Worm (Caenorhabditis elegans): Measurements from ENCODE around the gene cblc-1.
"Not testable (repeated sequence)": the region's sequence is repeated elsewhere in the genome, so short reads cannot be mapped to it uniquely, and the experiment has no call there.

Gene cblc-1

DNA sequence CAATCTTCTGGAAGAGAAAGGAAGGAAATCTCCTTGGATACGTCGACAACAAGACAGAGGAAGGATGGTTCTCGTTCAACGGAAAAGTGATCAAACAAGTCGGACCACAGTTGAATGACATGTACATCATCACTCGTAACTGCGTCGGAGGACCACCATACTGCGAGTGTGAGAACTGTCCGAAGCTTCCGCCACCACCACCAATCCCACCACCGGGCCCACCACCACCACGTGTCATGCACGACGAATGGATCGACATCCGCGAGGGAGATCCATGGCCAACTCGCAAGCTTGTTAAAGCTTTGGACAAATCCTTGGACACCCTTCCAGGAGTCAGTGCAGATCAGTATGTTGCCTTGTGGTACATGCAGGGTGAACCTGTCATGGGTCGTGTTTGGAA, 9.7 kb downstream of the cblc-1 start:
- no peak for TF ChIP-seq flt-1 (GFP tag; IDR thresholded peaks at IDR 0.05)
- TF ChIP-seq T22C8.4 (GFP tag; IDR thresholded peaks at IDR 0.05), result no peak
- 0 out of 2 replicates have a peak, but pooled peaks have one; percentile 25 for TF ChIP-seq ztf-23 (GFP tag; IDR thresholded peaks at IDR 0.05)
- no peak for TF ChIP-seq klf-2 (GFP tag; conservative IDR thresholded peaks at IDR 0.05)
- TF ChIP-seq cog-1 (tag; optimal IDR thresholded peaks at IDR 0.05), result no peak

DNA sequence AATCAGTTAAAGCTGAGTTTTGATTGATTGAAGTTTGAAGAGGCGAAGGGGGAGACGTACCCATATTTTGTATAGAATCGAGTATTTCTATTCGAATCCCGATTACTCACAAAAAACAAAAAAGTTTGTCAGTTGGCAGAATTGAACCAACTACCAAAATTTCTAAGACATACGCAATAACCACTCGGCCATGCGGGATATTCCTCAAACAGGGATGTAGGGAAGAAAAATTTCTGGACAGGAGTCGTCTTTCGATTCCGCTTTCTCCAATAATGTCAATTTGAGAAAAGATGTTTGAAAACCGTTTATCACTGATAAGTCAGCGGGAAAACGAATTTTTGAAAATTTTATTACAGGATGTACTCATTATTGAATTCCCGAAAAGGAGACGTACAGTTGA, 12.6 kb downstream of the cblc-1 start:
- peak; percentile 77; the same call in 1 of the 2 replicates for TF ChIP-seq tab-1 (GFP tag; IDR thresholded peaks at IDR 0.05)
- TF ChIP-seq flt-1 (GFP tag; IDR thresholded peaks at IDR 0.05), result peak; percentile 75
- TF ChIP-seq ref-1 (GFP tag; conservative IDR thresholded peaks at IDR 0.05), result peak; percentile 49; the same call in 1 of the 2 replicates

DNA sequence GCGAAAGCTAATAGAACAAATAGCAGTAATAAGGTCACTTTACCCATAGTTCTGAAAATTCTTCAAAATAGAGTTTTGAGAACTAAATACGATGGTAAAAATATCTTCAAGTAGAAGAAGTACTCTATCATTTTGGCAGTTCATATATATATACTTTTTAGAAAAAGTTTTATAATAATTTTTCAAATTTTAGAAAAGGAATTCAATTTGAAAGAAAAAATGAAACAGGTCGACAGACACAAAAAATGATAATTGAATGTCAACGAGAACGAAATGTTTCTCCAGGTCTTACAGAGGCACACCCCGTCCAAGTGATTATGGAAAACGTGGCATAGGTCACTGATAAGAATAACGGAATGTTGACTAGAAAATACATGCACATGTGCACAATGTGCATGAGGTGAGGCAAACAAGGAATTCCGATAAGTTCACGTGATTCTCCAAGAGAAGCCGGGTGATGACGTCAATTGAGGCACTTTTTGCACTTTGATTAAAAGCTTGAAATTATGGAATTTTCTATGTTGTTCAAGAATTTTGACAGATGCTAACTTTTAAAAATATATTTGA, 15.7 kb downstream of the cblc-1 start, which contains the start of gene aagr-2:
Gene aagr-2, minus strand, starts transcription at position 51 of the 567 bp plus-strand sequence.
- TF ChIP-seq tab-1 (GFP tag; IDR thresholded peaks at IDR 0.05), result no peak

- TF ChIP-seq ztf-23 (GFP tag; IDR thresholded peaks at IDR 0.05) (no peak), flt-1 (GFP tag; IDR thresholded peaks at IDR 0.05) (no peak), ztf-29 (GFP tag; IDR thresholded peaks at IDR 0.05) (no peak), klf-2 (GFP tag; conservative IDR thresholded peaks at IDR 0.05) (no peak), T22C8.4 (GFP tag; IDR thresholded peaks at IDR 0.05) (no peak), med-1 (GFP tag; optimal IDR thresholded peaks at IDR 0.05; ENCODE audit: insufficient read depth) (no peak), cog-1 (tag; optimal IDR thresholded peaks at IDR 0.05) (no peak), ref-1 (GFP tag; conservative IDR thresholded peaks at IDR 0.05) (no peak), tab-1 (GFP tag; IDR thresholded peaks at IDR 0.05) (no peak)
These were observed 16.2 kb downstream of the cblc-1 start for ce11 chrII:4924729-4925128.

ce11 chrII:4920608-4921007, 20.3 kb downstream of the cblc-1 start:
- TF ChIP-seq tab-1 (GFP tag; IDR thresholded peaks at IDR 0.05) (no peak), T22C8.4 (GFP tag; IDR thresholded peaks at IDR 0.05) (no peak)

DNA sequence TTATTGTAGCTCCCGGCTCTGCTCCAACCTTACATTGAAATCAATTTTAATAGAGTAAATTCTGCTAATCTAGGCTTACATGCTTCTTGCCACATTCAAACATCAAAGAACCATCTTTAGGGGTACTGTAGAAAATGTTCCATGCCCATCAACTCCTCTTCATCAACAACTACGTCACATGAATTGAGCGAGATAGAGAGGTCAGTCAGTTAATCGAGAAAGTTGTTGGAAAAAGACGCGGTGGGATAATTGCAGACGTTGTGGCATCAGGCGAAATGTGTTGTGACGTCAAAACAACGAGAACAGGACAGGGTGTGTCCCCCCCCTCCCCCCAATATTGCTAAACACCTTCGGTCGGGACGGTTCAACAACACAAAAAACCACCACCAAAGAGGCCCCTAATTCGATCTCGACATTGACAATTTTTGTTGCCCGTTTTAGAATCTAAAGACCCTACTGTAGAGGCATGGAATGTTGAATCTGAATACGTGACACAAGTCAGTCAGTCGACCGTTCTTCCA, 22.4 kb downstream of the cblc-1 start:
- no peak for TF ChIP-seq ztf-23 (GFP tag; IDR thresholded peaks at IDR 0.05)
- TF ChIP-seq T22C8.4 (GFP tag; IDR thresholded peaks at IDR 0.05), result no peak
- no peak for TF ChIP-seq flt-1 (GFP tag; IDR thresholded peaks at IDR 0.05)
- TF ChIP-seq cog-1 (tag; optimal IDR thresholded peaks at IDR 0.05), result no peak
- TF ChIP-seq klf-2 (GFP tag; conservative IDR thresholded peaks at IDR 0.05), result no peak
- TF ChIP-seq med-1 (GFP tag; optimal IDR thresholded peaks at IDR 0.05; ENCODE audit: insufficient read depth), result no peak
- no peak for TF ChIP-seq ztf-29 (GFP tag; IDR thresholded peaks at IDR 0.05)
- no peak for TF ChIP-seq ref-1 (GFP tag; conservative IDR thresholded peaks at IDR 0.05)
- no peak for TF ChIP-seq tab-1 (GFP tag; IDR thresholded peaks at IDR 0.05)

DNA sequence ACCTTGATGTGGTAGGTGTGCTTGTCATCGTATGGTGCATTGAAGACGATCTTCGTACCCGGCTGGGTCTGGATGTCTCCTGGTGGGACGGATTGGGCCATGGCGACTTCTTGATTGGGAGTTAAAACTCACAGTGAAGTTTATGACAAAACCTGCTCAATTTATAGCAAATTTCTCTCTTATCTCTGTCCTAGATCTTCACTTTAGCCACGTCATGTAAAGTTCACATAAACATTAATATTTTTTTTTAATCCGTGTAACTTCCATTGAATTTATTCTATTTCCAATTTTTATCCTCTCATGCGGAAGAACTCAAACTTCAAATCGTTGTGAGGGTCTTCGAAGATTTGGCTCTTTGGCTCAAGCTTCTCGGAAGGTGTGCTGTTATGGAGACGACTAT, 24.5 kb downstream of the cblc-1 start, which contains the start of gene msp-31:
Gene msp-31, minus strand, starts transcription at position 101 of the 400 bp plus-strand sequence.
- not testable (repeated sequence) for TF ChIP-seq med-1 (GFP tag; optimal IDR thresholded peaks at IDR 0.05; ENCODE audit: insufficient read depth); ref-1 (GFP tag; conservative IDR thresholded peaks at IDR 0.05); flt-1 (GFP tag; IDR thresholded peaks at IDR 0.05)

DNA sequence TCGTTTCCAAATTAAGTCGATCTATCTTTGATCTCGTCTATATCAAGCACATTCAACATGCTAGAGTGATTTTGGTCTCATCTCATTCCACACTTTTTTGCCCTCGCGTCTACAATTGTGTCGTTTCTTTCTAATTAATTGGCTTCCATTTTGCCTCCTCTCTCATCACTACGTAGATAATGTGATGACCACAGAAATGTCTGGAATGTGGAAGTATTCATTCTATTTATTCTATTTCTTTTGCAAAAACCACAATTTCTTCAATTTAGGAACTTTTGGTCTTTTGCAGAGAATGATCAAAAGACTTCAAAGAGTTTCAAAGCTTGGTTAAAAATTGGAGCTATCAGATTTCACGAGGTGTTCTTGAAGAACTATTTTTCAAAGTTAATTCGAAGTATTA, 25.4 kb downstream of the cblc-1 start:
- TF ChIP-seq klf-2 (GFP tag; conservative IDR thresholded peaks at IDR 0.05) (no peak), ztf-23 (GFP tag; IDR thresholded peaks at IDR 0.05) (no peak), cog-1 (tag; optimal IDR thresholded peaks at IDR 0.05) (no peak), ztf-29 (GFP tag; IDR thresholded peaks at IDR 0.05) (no peak), tab-1 (GFP tag; IDR thresholded peaks at IDR 0.05) (no peak), ref-1 (GFP tag; conservative IDR thresholded peaks at IDR 0.05) (no peak), flt-1 (GFP tag; IDR thresholded peaks at IDR 0.05) (no peak), T22C8.4 (GFP tag; IDR thresholded peaks at IDR 0.05) (no peak), med-1 (GFP tag; optimal IDR thresholded peaks at IDR 0.05; ENCODE audit: insufficient read depth) (no peak)

ce11 chrII:4914214-4914613, 26.7 kb downstream of the cblc-1 start, which contains the start of gene R05F9.11:
Gene R05F9.11, minus strand, starts transcription at chrII:4914218.
- TF ChIP-seq ref-1 (GFP tag; conservative IDR thresholded peaks at IDR 0.05) (no peak), ztf-23 (GFP tag; IDR thresholded peaks at IDR 0.05) (no peak), med-1 (GFP tag; optimal IDR thresholded peaks at IDR 0.05; ENCODE audit: insufficient read depth) (no peak), ztf-29 (GFP tag; IDR thresholded peaks at IDR 0.05) (no peak), flt-1 (GFP tag; IDR thresholded peaks at IDR 0.05) (no peak), tab-1 (GFP tag; IDR thresholded peaks at IDR 0.05) (no peak), T22C8.4 (GFP tag; IDR thresholded peaks at IDR 0.05) (no peak), klf-2 (GFP tag; conservative IDR thresholded peaks at IDR 0.05) (no peak), cog-1 (tag; optimal IDR thresholded peaks at IDR 0.05) (no peak)

- TF ChIP-seq med-1 (GFP tag; optimal IDR thresholded peaks at IDR 0.05; ENCODE audit: insufficient read depth), result no peak
- TF ChIP-seq ref-1 (GFP tag; conservative IDR thresholded peaks at IDR 0.05), result no peak
- no peak for TF ChIP-seq ztf-29 (GFP tag; IDR thresholded peaks at IDR 0.05)
These were observed 32.8 kb downstream of the cblc-1 start for ce11 chrII:4908160-4908559.

- TF ChIP-seq tab-1 (GFP tag; IDR thresholded peaks at IDR 0.05), result no peak
- no peak for TF ChIP-seq med-1 (GFP tag; optimal IDR thresholded peaks at IDR 0.05; ENCODE audit: insufficient read depth)
- no peak for TF ChIP-seq flt-1 (GFP tag; IDR thresholded peaks at IDR 0.05)
- TF ChIP-seq T22C8.4 (GFP tag; IDR thresholded peaks at IDR 0.05), result no peak
- TF ChIP-seq klf-2 (GFP tag; conservative IDR thresholded peaks at IDR 0.05), result no peak
- no peak for TF ChIP-seq ztf-29 (GFP tag; IDR thresholded peaks at IDR 0.05)
- no peak for TF ChIP-seq ztf-23 (GFP tag; IDR thresholded peaks at IDR 0.05)
- TF ChIP-seq cog-1 (tag; optimal IDR thresholded peaks at IDR 0.05), result no peak
- TF ChIP-seq ref-1 (GFP tag; conservative IDR thresholded peaks at IDR 0.05), result no peak
These were observed 35.1 kb downstream of the cblc-1 start for ce11 chrII:4905883-4906282.
